Worm (Caenorhabditis elegans): ENCODE data around the gene C11G10.1.

The C11G10.1 gene

ce11 chrX:15147640-15148039 lies 10.9 kb downstream of the C11G10.1 start, which contains the start of gene unc-7:
Gene unc-7 (minus strand): TSS chrX:15147740.
- TF ChIP-seq fkh-10 (GFP tag; optimal IDR thresholded peaks at IDR 0.05) (no peak), ceh-6 (GFP tag; optimal IDR thresholded peaks at IDR 0.05) (no peak), unc-86 (tag; optimal IDR thresholded peaks at IDR 0.05) (no peak), pqm-1 (tag; optimal IDR thresholded peaks at IDR 0.05) (no peak), nfya-1 (tag; optimal IDR thresholded peaks at IDR 0.05) (no peak), ceh-2 (tag; optimal IDR thresholded peaks at IDR 0.05) (no peak), ceh-45 (GFP tag; IDR thresholded peaks at IDR 0.05) (no peak), syd-9 (tag; optimal IDR thresholded peaks at IDR 0.05) (no peak), pax-1 (tag; optimal IDR thresholded peaks at IDR 0.05) (no peak), unc-55 (GFP tag; optimal IDR thresholded peaks at IDR 0.05) (no peak), zip-5 (tag; optimal IDR thresholded peaks at IDR 0.05) (no peak), ahr-1 (tag; optimal IDR thresholded peaks at IDR 0.05) (no peak), ceh-30 (tag; optimal IDR thresholded peaks at IDR 0.05) (no peak), K09A11.1 (tag; optimal IDR thresholded peaks at IDR 0.05; ENCODE audit: insufficient read depth) (no peak), sox-4 (tag; optimal IDR thresholded peaks at IDR 0.05) (no peak), fkh-6 (tag; optimal IDR thresholded peaks at IDR 0.05) (no peak), hlh-13 (GFP tag; optimal IDR thresholded peaks at IDR 0.05) (no peak)

- TF ChIP-seq nhr-11 (tag; optimal IDR thresholded peaks at IDR 0.05) (no peak), elt-2 (tag; optimal IDR thresholded peaks at IDR 0.05) (peak; percentile 34)
Observed at ce11 chrX:15146415-15147210, 11.9 kb downstream of the C11G10.1 start.

ce11 chrX:15134941-15135340 lies 23.6 kb downstream of the C11G10.1 start:
- TF ChIP-seq ttx-3 (tag; optimal IDR thresholded peaks at IDR 0.05) (no peak), unc-42 (tag; optimal IDR thresholded peaks at IDR 0.05) (peak; percentile 76)

- TF ChIP-seq pha-4 (tag; optimal IDR thresholded peaks at IDR 0.05) = no peak
- TF ChIP-seq unc-42 (tag; optimal IDR thresholded peaks at IDR 0.05) = peak; percentile 56
Observed at ce11 chrX:15133180-15133579, 25.4 kb downstream of the C11G10.1 start.

ce11 chrX:15132073-15132472 lies 26.5 kb downstream of the C11G10.1 start:
- TF ChIP-seq pat-9 (tag; optimal IDR thresholded peaks at IDR 0.05) (no peak), ceh-9 (tag; optimal IDR thresholded peaks at IDR 0.05) (no peak), elt-2 (tag; optimal IDR thresholded peaks at IDR 0.05) (no peak), ceh-22 (tag; optimal IDR thresholded peaks at IDR 0.05) (no peak), ets-4 (tag; optimal IDR thresholded peaks at IDR 0.05) (no peak), syd-9 (tag; optimal IDR thresholded peaks at IDR 0.05) (no peak), C38D4.7 (GFP tag; optimal IDR thresholded peaks at IDR 0.05) (no peak), sox-4 (tag; optimal IDR thresholded peaks at IDR 0.05) (no peak), npax-4 (tag; optimal IDR thresholded peaks at IDR 0.05) (no peak), unc-86 (tag; optimal IDR thresholded peaks at IDR 0.05) (no peak), ceh-6 (GFP tag; optimal IDR thresholded peaks at IDR 0.05) (no peak), hlh-6 (tag; optimal IDR thresholded peaks at IDR 0.05) (no peak), sox-2 (GFP tag; IDR thresholded peaks at IDR 0.05) (no peak), hlh-8 (tag; optimal IDR thresholded peaks at IDR 0.05) (no peak), ahr-1 (tag; optimal IDR thresholded peaks at IDR 0.05) (no peak), F13H6.1 (tag; optimal IDR thresholded peaks at IDR 0.05) (no peak), dve-1 (tag; optimal IDR thresholded peaks at IDR 0.05) (no peak)
